Worm (Caenorhabditis elegans): Measurements from ENCODE around the gene kmo-2.

Gene kmo-2

ce11 chrV:12084216-12084615, 15.9 kb upstream of the kmo-2 start, which contains the start of gene R07B7.8:
Gene R07B7.8, minus strand, starts transcription at chrV:12084316.
- TF ChIP-seq unc-62 (GFP tag; optimal IDR thresholded peaks at IDR 0.05): no peak

- no peak for TF ChIP-seq unc-62 (GFP tag; optimal IDR thresholded peaks at IDR 0.05)
Measured at ce11 chrV:12082932-12083331, 14.6 kb upstream of the kmo-2 start, which contains the start of gene R07B7.10. Gene R07B7.10, plus strand, starts transcription at chrV:12083216.

DNA sequence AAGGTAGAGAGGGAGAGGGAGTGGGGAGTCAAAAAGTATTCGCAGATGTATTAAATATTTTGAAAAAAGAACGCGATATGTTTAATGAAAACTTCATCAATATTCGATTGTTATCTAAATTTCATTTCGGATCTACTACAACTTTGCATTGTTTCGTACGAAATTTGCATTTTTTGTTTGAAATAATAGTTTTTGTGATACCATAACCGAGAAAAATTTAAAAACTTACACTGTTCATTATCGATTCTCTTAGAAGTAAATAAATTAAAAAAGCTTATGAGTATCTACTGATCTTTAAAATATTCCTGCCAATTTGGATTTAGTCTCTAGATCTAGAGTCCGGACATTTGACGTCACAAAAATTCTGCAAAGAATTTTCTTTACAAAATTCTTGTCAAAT, 11.9 kb upstream of the kmo-2 start, which contains the start of gene R07B7.9:
Gene R07B7.9 (minus strand): TSS at position 101 of the 400 bp plus-strand sequence.
- no peak for TF ChIP-seq unc-62 (GFP tag; optimal IDR thresholded peaks at IDR 0.05)

ce11 chrV:12075983-12076382, 7.6 kb upstream of the kmo-2 start:
- no peak for TF ChIP-seq unc-62 (GFP tag; optimal IDR thresholded peaks at IDR 0.05)

ce11 chrV:12074886-12075285, 6.5 kb upstream of the kmo-2 start, which contains the start of gene R07B7.6:
Gene R07B7.6, minus strand, starts transcription at chrV:12074986.
- TF ChIP-seq unc-62 (GFP tag; optimal IDR thresholded peaks at IDR 0.05): no peak

- no peak for TF ChIP-seq unc-62 (GFP tag; optimal IDR thresholded peaks at IDR 0.05)
Measured at ce11 chrV:12071483-12071882, 3.1 kb upstream of the kmo-2 start.

ce11 chrV:12070419-12070818, 2.1 kb upstream of the kmo-2 start, which contains the start of gene kmo-1:
Gene kmo-1, minus strand, starts transcription at chrV:12070519.
- TF ChIP-seq unc-62 (GFP tag; optimal IDR thresholded peaks at IDR 0.05): no peak

DNA sequence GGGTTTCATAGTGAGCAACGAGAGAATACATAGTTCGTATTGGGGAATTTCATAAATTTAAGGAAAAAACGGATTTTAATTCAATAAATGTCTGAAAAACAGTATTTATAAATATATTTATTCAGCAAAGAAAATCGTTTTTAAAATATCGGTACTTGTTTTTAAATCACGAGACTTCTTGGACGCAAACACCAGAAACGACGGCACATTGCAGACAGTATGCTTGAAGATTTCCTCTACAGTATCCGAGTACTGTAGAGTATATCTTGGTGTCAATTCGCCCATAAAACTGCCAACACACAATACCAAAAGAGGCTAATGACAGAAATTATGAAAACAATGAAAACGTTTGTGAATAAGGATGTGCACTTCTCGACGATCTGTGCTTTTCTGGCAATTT, 2.5 kb downstream of the kmo-2 start:
- TF ChIP-seq unc-62 (GFP tag; optimal IDR thresholded peaks at IDR 0.05): no peak

- TF ChIP-seq unc-62 (GFP tag; optimal IDR thresholded peaks at IDR 0.05): no peak
Measured at ce11 chrV:12065369-12065768, 3.0 kb downstream of the kmo-2 start, which contains the start of gene pqn-53. Gene pqn-53, minus strand, starts transcription at chrV:12065391.

ce11 chrV:12063036-12063435, 5.3 kb downstream of the kmo-2 start, which contains the start of gene clh-6:
Gene clh-6, minus strand, starts transcription at chrV:12063368.
- TF ChIP-seq unc-62 (GFP tag; optimal IDR thresholded peaks at IDR 0.05): no peak

ce11 chrV:12059719-12060118, 8.6 kb downstream of the kmo-2 start, which contains the start of gene R07B7.2:
Gene R07B7.2, minus strand, starts transcription at chrV:12059753.
- no peak for TF ChIP-seq unc-62 (GFP tag; optimal IDR thresholded peaks at IDR 0.05)

DNA sequence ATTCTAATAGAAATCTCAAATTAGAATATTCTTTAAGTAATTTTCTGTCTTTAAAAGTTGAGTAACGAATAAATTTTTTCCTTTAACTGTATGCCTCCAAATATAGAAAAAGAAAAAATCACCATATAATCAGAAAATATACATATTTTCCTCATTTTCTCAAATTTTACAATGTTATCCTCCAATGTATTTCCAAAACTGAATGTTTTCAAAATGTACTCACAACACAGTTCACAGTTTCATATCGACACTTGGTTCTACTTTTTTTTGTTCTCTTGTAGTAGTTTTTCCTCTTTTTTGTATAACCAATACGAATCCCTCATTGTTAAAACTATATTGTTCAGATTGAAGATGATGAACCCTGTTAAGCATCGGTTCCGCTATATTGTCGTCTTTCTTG, 14.7 kb downstream of the kmo-2 start, which contains the start of gene F10C2.7:
Gene F10C2.7 (plus strand): TSS at position 301 of the 400 bp plus-strand sequence.
- no peak for TF ChIP-seq unc-62 (GFP tag; optimal IDR thresholded peaks at IDR 0.05)

DNA sequence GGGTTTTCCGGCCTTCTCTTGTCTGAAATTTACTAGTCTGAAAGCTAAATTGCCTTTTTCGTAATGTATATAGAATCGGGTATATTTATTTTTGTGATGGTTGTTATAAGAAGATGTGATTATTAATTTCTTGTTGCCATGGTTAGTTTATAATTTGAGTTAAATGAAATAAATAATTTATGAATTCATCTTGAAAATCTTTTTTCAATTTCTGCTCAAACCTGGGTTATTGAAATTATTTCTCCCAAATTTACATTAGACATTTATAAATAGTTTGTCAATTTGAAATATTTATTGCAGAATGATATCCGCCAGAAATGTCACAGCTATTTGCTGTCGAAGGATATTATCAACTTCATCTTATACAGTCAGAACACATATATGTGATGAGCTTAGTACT, 19.9 kb downstream of the kmo-2 start, which contains the start of gene dars-2:
Gene dars-2 (plus strand): TSS at position 301 of the 400 bp plus-strand sequence.
- no peak for TF ChIP-seq unc-62 (GFP tag; optimal IDR thresholded peaks at IDR 0.05)

ce11 chrV:12047735-12048134, 20.6 kb downstream of the kmo-2 start:
- no peak for TF ChIP-seq unc-62 (GFP tag; optimal IDR thresholded peaks at IDR 0.05)

DNA sequence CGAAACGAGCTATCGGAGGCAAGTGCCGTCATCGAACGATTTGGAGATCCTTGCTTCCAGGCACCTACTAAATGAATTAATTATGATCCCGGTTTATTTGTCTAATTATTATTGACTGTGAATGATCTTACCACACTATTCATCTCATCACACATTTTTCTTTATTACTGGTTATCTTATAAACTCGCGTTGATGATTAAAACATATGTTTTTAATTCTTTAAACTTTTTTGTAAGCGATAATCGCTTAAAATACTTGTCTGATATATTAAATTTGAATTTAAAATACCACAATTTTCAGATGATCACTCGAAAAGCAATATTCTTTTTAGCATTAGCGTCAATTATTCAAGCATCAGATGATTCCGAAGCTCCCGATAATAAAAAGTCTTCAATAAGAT, 23.2 kb downstream of the kmo-2 start, which contains the start of gene F10C2.5:
Gene F10C2.5 (plus strand): TSS at position 301 of the 400 bp plus-strand sequence.
- no peak for TF ChIP-seq unc-62 (GFP tag; optimal IDR thresholded peaks at IDR 0.05)

ce11 chrV:12040823-12041606, 27.3 kb downstream of the kmo-2 start, which contains the start of the genes kup-1 and F10C2.4:
Gene kup-1, minus strand, starts transcription at chrV:12040873.
Gene F10C2.4, plus strand, starts transcription at chrV:12041556.
- no peak for TF ChIP-seq unc-62 (GFP tag; optimal IDR thresholded peaks at IDR 0.05)

ce11 chrV:12039755-12040154, 28.6 kb downstream of the kmo-2 start:
- TF ChIP-seq unc-62 (GFP tag; optimal IDR thresholded peaks at IDR 0.05): no peak
